Fruit fly (Drosophila melanogaster): ENCODE measurements around the gene CG31913.

Gene CG31913

DNA sequence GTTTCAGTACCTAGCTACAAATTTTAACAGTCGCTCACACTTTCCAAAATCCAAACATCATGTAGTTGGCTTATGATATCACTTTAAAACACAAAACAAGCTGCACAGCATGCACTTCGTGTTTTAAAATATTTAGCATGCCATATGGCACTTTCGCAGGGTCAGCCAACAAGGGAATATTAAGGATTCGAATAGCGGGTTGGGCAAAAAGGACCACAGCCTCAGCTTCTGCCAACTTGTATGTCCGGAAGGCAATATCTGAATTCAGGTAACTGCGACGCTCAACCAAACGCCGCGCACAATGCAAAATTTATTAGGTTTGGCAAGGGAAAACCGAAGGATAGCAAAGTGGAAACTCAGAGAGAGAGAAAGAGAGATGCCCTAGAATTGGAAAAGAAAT is 5.4 kb downstream of the CG31913 start:
- TF ChIP-seq CTCF (optimal IDR thresholded peaks at IDR 0.05): no peak
- no peak for TF ChIP-seq CG8478 (optimal IDR thresholded peaks at IDR 0.05)

DNA sequence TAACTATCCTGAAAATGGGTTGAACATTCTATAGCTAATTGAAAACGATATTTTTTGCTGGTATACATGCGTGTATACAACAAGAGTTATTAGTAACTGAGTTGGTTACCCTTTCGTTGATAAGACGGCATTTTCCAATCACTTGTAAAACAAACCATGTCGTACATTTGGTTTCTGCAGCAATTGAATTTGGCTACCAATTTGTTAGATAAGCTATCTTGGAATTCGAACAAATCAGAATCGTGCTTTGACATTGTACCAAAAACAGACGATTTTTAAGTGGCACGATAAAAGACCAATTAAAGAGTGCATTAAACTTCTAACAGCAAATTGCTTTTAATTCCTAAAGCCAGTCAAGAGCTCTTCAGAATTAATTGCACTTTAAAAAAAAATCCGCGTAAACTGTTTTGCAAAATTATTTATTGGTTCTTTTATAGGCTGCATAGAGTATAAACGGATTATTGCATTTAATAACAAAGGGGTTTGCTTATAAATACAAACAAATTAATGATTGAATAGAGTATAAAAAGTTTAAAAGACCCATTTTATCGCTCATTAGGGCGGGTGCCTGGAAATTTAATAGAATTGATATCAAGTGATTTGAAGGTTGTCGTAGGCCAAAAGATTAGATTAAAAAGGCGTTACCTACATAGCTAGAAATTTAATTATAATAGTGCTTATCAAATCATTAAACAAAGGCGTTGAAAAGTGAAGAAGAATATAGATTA is 7.1 kb downstream of the CG31913 start:
- TF ChIP-seq CTCF (optimal IDR thresholded peaks at IDR 0.05) (no peak), CG8478 (optimal IDR thresholded peaks at IDR 0.05) (no peak)

dm6 chr2L:5793098-5793497 is 9.3 kb downstream of the CG31913 start:
- TF ChIP-seq CTCF (optimal IDR thresholded peaks at IDR 0.05) (no peak), CG8478 (optimal IDR thresholded peaks at IDR 0.05) (no peak)

- TF ChIP-seq CG8478 (optimal IDR thresholded peaks at IDR 0.05) (no peak), CTCF (optimal IDR thresholded peaks at IDR 0.05) (no peak)
Observed at dm6 chr2L:5795192-5795591, 11.4 kb downstream of the CG31913 start.

DNA sequence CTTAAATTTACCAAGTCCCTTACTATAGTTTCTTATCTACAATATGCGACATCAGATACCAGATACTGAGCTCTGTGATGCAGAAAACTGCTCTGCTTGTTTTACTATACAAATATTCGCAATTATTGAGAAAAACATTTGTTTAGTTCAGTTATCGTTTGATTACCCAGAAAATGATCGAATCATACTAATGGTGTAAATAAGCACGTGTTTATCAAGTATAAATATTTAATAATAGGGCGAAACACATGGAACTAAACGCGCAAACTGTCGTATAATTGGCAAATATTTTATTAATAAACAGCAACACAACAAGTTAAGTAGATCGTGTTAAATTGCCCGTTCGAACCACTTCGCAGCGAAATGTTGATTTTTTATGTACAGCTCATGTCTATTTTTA is 14.1 kb downstream of the CG31913 start:
- TF ChIP-seq CG8478 (optimal IDR thresholded peaks at IDR 0.05) (no peak), CTCF (optimal IDR thresholded peaks at IDR 0.05) (no peak)

DNA sequence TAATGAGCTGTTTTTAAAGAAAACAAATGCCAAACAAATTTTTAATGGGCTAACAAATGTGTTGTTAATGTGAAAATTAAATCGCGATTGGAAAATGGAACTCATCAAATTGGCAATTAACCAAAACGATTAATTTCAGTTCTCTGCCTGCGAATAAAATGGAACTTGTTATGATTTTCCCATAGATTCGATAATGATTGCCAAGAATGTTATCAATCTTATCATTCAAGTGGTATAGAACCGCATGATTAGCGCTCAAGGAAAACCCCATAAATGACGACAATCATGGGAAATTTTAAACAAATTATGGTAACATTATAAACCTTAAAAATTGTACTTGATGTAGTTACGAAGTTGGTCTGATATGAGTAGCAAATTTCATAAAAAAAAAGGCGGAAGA is 14.8 kb downstream of the CG31913 start:
- TF ChIP-seq CG8478 (optimal IDR thresholded peaks at IDR 0.05) (no peak), CTCF (optimal IDR thresholded peaks at IDR 0.05) (no peak)

DNA sequence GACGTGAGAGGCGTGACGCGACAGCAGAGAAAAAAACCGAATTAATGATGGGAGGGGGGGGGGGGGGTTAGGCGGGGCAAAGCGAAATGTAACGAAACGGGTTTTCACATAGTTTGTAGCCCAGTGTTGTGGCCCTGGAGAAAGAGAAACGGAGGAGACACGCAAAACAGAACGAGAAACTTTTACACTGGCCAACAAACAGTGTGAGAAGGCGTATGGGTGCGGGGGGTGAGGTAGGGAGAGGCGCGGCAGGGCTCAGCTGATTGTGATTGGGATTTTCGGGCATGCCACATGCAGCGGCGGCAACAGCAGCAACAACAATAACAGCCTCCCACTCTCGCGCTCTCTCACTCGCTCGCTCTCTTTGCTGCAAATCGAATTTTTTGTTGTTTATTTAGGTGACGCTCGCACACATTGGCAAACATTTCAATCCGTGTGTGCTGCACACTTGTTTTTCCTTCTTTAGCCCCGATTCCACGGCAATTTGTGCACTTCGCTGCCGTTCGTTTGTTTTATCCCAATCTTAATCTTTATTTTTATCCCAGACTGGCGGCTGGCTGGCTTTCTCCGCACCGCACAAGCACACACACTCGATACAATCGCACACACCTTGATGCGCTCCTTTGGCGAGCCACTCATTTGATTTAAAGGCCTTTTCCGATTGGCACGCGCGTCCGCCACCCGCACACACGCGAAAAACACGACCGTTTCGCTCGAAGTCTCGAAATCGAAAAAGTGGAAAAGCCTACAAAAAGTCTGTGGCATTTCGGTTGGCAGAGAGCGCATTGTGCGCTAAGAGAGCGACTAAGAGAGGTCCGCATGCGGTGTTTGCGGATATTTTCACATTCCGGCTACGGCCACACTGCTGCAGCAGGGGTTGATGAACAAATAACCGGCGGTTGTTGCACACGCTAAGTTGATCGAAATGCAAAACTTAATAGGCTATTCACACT is 15.9 kb downstream of the CG31913 start, which contains the start of gene CG9171:
Gene CG9171, minus strand, starts transcription at position 819 of the 953 bp plus-strand sequence.
- TF ChIP-seq CTCF (optimal IDR thresholded peaks at IDR 0.05) (peak; percentile 64 to 66), CG8478 (optimal IDR thresholded peaks at IDR 0.05) (no peak)

dm6 chr2L:5800388-5800748 is 16.5 kb downstream of the CG31913 start:
- no peak for TF ChIP-seq CTCF (optimal IDR thresholded peaks at IDR 0.05)

- TF ChIP-seq CTCF (optimal IDR thresholded peaks at IDR 0.05) (no peak), CG8478 (optimal IDR thresholded peaks at IDR 0.05) (no peak)
Observed at dm6 chr2L:5801926-5802325, 18.1 kb downstream of the CG31913 start, which contains the start of the genes CG14005 and CG7239. CG14005 (minus strand) TSS chr2L:5801975. CG7239 (plus strand) TSS chr2L:5802220.

- no peak for TF ChIP-seq CTCF (optimal IDR thresholded peaks at IDR 0.05)
- no peak for TF ChIP-seq CG8478 (optimal IDR thresholded peaks at IDR 0.05)
Observed at dm6 chr2L:5804077-5804476, 20.2 kb downstream of the CG31913 start.

DNA sequence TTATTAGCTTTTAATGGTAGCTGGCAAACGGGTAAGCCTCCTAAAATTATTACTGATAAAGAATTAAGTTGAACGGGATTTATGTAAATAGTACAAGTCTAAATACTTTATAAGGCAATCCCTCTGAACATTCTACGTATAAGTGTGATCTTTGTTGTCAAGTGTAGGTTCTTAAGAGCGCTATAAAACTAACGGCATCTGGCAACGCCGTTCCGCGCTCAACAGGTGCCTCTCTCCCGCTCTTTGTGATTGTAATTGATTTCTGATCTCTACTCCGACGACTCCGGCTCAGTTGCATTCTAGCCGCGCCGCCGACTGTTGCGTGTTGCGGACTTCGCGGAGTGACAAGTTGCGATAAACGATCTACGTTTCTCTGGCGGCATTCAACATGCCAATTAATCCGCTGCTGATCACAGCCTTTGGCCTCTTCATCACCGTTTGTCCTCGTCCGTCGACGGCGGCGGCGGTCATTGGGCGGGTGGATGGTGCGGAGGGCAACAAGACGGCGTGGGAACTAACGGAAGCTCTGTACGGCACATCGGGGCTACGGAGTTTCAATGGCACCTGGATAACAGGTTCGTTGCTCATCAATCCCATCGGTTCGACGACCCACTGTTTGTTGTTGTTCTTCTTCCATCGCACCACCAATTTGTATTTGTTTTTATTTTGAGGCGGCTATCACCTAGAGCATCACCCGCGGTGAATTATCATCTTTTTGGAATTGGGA is 21.4 kb downstream of the CG31913 start, which contains the start of gene CG11034:
Gene CG11034, plus strand, starts transcription at position 305 of the 727 bp plus-strand sequence.
- no peak for TF ChIP-seq CG8478 (optimal IDR thresholded peaks at IDR 0.05)
- TF ChIP-seq CTCF (optimal IDR thresholded peaks at IDR 0.05): no peak

DNA sequence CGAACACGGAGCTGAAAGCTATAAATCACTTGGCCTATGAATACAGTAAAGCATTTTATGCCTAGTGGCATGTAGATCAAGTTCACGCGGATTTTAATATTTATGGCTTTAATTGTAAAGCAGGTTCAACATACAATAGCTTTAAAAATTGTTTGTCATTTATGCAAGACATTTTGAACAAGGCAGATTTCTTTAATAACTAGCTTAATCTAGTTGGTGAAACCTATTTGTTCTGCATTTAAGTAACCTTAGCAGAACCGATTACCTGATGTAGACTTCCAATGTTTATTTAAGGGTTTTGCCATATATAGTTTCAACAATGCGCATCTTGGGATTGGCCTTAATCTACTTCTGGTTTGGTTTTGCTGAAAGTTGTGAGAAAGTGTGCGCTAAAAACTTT is 27.4 kb downstream of the CG31913 start, which contains the start of gene CG43307:
Gene CG43307, plus strand, starts transcription at position 301 of the 400 bp plus-strand sequence.
- no peak for TF ChIP-seq CTCF (optimal IDR thresholded peaks at IDR 0.05)
- no peak for TF ChIP-seq CG8478 (optimal IDR thresholded peaks at IDR 0.05)

DNA sequence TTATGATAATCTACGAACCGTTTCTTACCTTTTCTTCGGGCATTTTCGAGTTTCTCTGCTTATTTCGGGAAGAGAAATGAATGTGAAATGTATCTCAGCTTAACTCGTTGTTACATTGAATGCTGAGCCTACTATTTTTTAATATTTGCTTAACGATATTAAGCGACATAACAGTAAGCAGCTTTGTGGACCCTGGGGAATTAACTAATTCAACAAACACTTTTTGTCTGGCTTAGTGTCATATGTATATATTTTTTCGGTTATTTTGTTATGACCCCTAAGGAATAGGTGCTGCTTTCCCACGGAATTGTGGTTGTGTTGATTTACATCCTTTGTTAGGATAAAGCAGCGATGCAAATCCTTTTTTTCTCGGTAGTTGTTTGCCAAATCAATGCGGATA is 34.5 kb downstream of the CG31913 start, which contains the start of gene COX6CL:
Gene COX6CL, minus strand, starts transcription at position 101 of the 400 bp plus-strand sequence.
- TF ChIP-seq CG8478 (optimal IDR thresholded peaks at IDR 0.05): no peak
- TF ChIP-seq CTCF (optimal IDR thresholded peaks at IDR 0.05): no peak

DNA sequence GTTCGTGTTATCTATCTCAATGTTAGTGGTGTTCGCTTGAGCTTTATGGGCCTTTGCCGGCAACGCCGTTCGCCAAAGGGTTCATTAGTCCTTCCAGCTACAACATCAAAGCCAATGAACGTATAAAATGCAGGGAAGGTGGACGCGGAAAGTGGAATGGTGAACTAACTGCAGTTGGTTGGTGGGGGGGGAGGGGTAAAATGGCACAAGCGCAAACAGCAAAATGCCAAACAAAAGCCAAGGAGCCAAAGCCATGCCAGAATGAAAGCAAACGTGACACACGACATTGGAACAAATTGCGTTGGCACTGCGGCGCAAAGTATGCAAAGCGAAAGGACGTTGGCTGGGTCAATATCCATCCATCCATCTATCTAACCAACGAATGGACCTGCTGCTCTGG is 37.1 kb downstream of the CG31913 start:
- TF ChIP-seq CG8478 (optimal IDR thresholded peaks at IDR 0.05) (no peak), CTCF (optimal IDR thresholded peaks at IDR 0.05) (no peak)

dm6 chr2L:5823704-5824103 is 39.9 kb downstream of the CG31913 start, which contains the start of gene TrissinR:
TrissinR (plus strand) TSS chr2L:5824004.
- TF ChIP-seq CG8478 (optimal IDR thresholded peaks at IDR 0.05) (no peak), CTCF (optimal IDR thresholded peaks at IDR 0.05) (no peak)
